Worm (Caenorhabditis elegans): ENCODE data around the gene clec-198.

DNA sequence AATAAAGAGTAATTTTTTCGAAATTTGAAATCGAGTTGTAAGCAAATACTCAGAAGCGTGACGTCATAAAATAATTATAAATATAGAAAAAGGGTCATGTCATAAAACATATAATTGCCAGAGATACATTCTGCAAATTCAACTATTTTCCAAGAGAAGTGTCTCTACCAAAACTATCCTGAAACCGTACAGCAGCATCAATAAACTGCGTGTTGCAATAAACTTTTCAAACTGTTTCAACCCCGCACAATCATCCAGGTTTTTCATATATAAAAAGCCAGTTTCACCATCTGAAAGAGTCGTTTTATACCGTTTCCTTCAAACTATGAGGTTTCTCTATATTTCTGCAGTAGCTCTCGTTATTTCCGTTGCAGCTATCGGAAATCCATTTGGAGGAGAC lies 3.5 kb upstream of the clec-198 start, which contains the start of gene C49C3.11:
- TF ChIP-seq nhr-237 (tag; optimal IDR thresholded peaks at IDR 0.05) (no peak), snpc-4 (tag; optimal IDR thresholded peaks at IDR 0.05) (no peak), dpl-1 (GFP tag; optimal IDR thresholded peaks at IDR 0.05) (no peak), unc-62 (GFP tag; optimal IDR thresholded peaks at IDR 0.05 in 1 of 2) (no peak), unc-62 (tag; optimal IDR thresholded peaks at IDR 0.05) (no peak), pha-4 (GFP tag; IDR thresholded peaks at IDR 0.05) (no peak), pha-4 (tag; optimal IDR thresholded peaks at IDR 0.05) (no peak)

Data from whole organism, L4 larva.